Worm (Caenorhabditis elegans) whole organism, L4 larva: ENCODE data around the gene C25H3.7.

ENCODE experiments used
- F44E2.7 ChIP-seq: fragments of 200-800 bp; sonication (Bioruptor generic); IDR thresholded peaks from 2 replicates; pipeline ENCODE4 v2.1.2; 2022; ENCODE audit warnings: missing genetic modification characterization, missing compliant biosample characterization
- F49E8.2 ChIP-seq: sonication (generic microtip); optimal IDR thresholded peaks from 2 replicates; lab custom pipeline; 2016; ENCODE audit warnings: missing compliant biosample characterization, mild to moderate bottlenecking, missing genetic modification characterization, borderline replicate concordance
- T20F7.1 ChIP-seq: fragments of 200-800 bp; sonication (Bioruptor generic); optimal IDR thresholded peaks from 2 replicates; lab custom pipeline; 2018; ENCODE audit warnings: mild to moderate bottlenecking, missing genetic modification characterization, missing compliant biosample characterization
- T26A8.4 ChIP-seq: fragments of 200-800 bp; sonication (Bioruptor generic); IDR thresholded peaks from 2 replicates; pipeline ENCODE4 v1.3.6; 2022; ENCODE audit warnings: missing genetic modification characterization, missing compliant biosample characterization
- Y48G9A.11 ChIP-seq: fragments of 200-800 bp; sonication (Bioruptor generic); IDR thresholded peaks from 2 replicates; pipeline ENCODE4 v1.3.6; 2022; ENCODE audit warnings: missing genetic modification reagents, missing genetic modification characterization, missing compliant biosample characterization
- Y5F2A.4 ChIP-seq: fragments of 200-800 bp; sonication (Bioruptor generic); optimal IDR thresholded peaks from 2 replicates; lab custom pipeline; 2018; ENCODE audit warnings: mild to moderate bottlenecking, missing genetic modification characterization, missing compliant biosample characterization
- ZK337.2 ChIP-seq: fragments of 200-800 bp; sonication (Bioruptor generic); IDR thresholded peaks from 2 replicates; pipeline ENCODE4 v1.3.6; 2022; ENCODE audit warnings: missing genetic modification reagents, missing genetic modification characterization, missing compliant biosample characterization
- ZK546.5 ChIP-seq, 2 experiments: sonication (generic microtip); optimal IDR thresholded peaks; 2 replicates each; lab custom pipeline; 2017; ENCODE audit warnings: missing biosample characterization in 2 of 2, missing genetic modification characterization in 2 of 2
- ama-1 ChIP-seq: fragments of 150-350 bp; optimal IDR thresholded peaks from 2 replicates; lab custom pipeline; 2014; ENCODE audit warnings: inconsistent platforms, mixed read lengths
- arid-1 ChIP-seq: fragments of 200-800 bp; sonication (Bioruptor generic); conservative IDR thresholded peaks from 2 replicates; pipeline ENCODE4 v1.3.6; 2022; ENCODE audit warnings: missing genetic modification reagents, missing genetic modification characterization, missing compliant biosample characterization
- ceh-28 ChIP-seq: fragments of 150-350 bp; optimal IDR thresholded peaks from 2 replicates; lab custom pipeline; 2014; ENCODE audit warnings: missing biosample characterization, missing genetic modification reagents, missing genetic modification characterization
- ces-1 ChIP-seq: fragments of 150-350 bp; sonication (generic microtip); optimal IDR thresholded peaks from 4 replicates; lab custom pipeline; 2014; ENCODE audit warnings: missing biosample characterization, missing genetic modification reagents, missing genetic modification characterization
- cey-2 ChIP-seq: sonication (generic microtip); optimal IDR thresholded peaks from 3 replicates; lab custom pipeline; 2017; ENCODE audit warnings: missing genetic modification characterization, mild to moderate bottlenecking, missing compliant biosample characterization, antibody characterized with exemption, borderline replicate concordance; ENCODE audit not compliant: insufficient read depth
- ctbp-1 ChIP-seq: fragments of 200-800 bp; sonication (Bioruptor generic); IDR thresholded peaks from 2 replicates; pipeline ENCODE4 v1.3.6; 2022; ENCODE audit warnings: missing genetic modification reagents, missing genetic modification characterization, missing compliant biosample characterization
- daf-19 ChIP-seq: fragments of 200-800 bp; sonication (Bioruptor generic); conservative IDR thresholded peaks from 2 replicates; pipeline ENCODE4 v1.3.6; 2022; ENCODE audit warnings: missing genetic modification characterization, missing compliant biosample characterization
- daf-8 ChIP-seq: fragments of 200-800 bp; sonication (Bioruptor generic); IDR thresholded peaks from 2 replicates; pipeline ENCODE4 v1.3.6; 2022; ENCODE audit warnings: missing genetic modification characterization, missing compliant biosample characterization
- dmd-6 ChIP-seq: fragments of 200-800 bp; sonication (Bioruptor generic); IDR thresholded peaks from 2 replicates; pipeline ENCODE4 v1.3.6; 2022; ENCODE audit warnings: missing genetic modification reagents, missing genetic modification characterization, missing compliant biosample characterization
- dmd-8 ChIP-seq: fragments of 200-800 bp; sonication (Bioruptor generic); IDR thresholded peaks from 2 replicates; pipeline ENCODE4 v1.3.6; 2022; ENCODE audit warnings: missing genetic modification characterization, missing compliant biosample characterization
- egl-27 ChIP-seq: sonication (generic microtip); optimal IDR thresholded peaks from 3 replicates; lab custom pipeline; 2017; ENCODE audit warnings: missing biosample characterization, missing genetic modification reagents, missing genetic modification characterization
- egl-43 ChIP-seq: fragments of 200-800 bp; sonication (Bioruptor generic); IDR thresholded peaks from 2 replicates; pipeline ENCODE4 v1.3.6; 2022; ENCODE audit warnings: missing genetic modification reagents, missing genetic modification characterization, missing compliant biosample characterization
- fkh-10 ChIP-seq: fragments of 150-350 bp; optimal IDR thresholded peaks from 2 replicates; lab custom pipeline; 2014; ENCODE audit warnings: missing biosample characterization, missing genetic modification reagents, missing genetic modification characterization
- gei-8 ChIP-seq: fragments of 200-800 bp; sonication (Bioruptor generic); optimal IDR thresholded peaks from 2 replicates; lab custom pipeline; 2018; ENCODE audit warnings: mild to moderate bottlenecking, missing genetic modification characterization, missing compliant biosample characterization
- hif-1 ChIP-seq, 2 experiments: sonication (generic microtip); optimal IDR thresholded peaks; 2 replicates each; lab custom pipeline; 2016 to 2017; ENCODE audit warnings: missing compliant biosample characterization in 2 of 2, missing genetic modification characterization in 2 of 2, missing genetic modification reagents in 2 of 2, missing genotype in 2 of 2, mild to moderate bottlenecking in 1 of 2
- hmg-1.1 ChIP-seq: fragments of 200-800 bp; sonication (Bioruptor generic); IDR thresholded peaks from 2 replicates; pipeline ENCODE4 v1.3.6; 2022; ENCODE audit warnings: missing genetic modification reagents, missing genetic modification characterization, missing compliant biosample characterization
- lim-7 ChIP-seq: fragments of 200-800 bp; sonication (Bioruptor generic); IDR thresholded peaks from 2 replicates; pipeline ENCODE4 v1.3.6; 2022; ENCODE audit warnings: missing genetic modification characterization, missing compliant biosample characterization
- lsy-2 ChIP-seq, 2 experiments: fragments of 150-350 bp in 1 of 2; sonication (generic microtip) in 1 of 2; optimal IDR thresholded peaks; 2 replicates each; lab custom pipeline; 2014 to 2017; ENCODE audit warnings: missing biosample characterization in 2 of 2, missing genetic modification characterization in 2 of 2
- mep-1 ChIP-seq: fragments of 150-350 bp; sonication (generic microtip); optimal IDR thresholded peaks from 3 replicates; lab custom pipeline; 2014; ENCODE audit warnings: missing biosample characterization, missing genetic modification characterization
- mes-2 ChIP-seq: sonication (generic microtip); optimal IDR thresholded peaks from 2 replicates; lab custom pipeline; 2016; ENCODE audit warnings: missing genotype, mild to moderate bottlenecking, missing genetic modification characterization, missing compliant biosample characterization; ENCODE audit not compliant: poor library complexity, severe bottlenecking
- nhr-48 ChIP-seq: sonication (generic microtip); optimal IDR thresholded peaks from 2 replicates; lab custom pipeline; 2016; ENCODE audit warnings: mild to moderate bottlenecking, missing genetic modification characterization, missing compliant biosample characterization
- nhr-77 ChIP-seq: fragments of 150-350 bp; optimal IDR thresholded peaks from 2 replicates; lab custom pipeline; 2014; ENCODE audit warnings: missing biosample characterization, missing genetic modification characterization
- php-3 ChIP-seq: fragments of 200-800 bp; sonication (Bioruptor generic); IDR thresholded peaks from 2 replicates; pipeline ENCODE4 v1.3.6; 2022; ENCODE audit warnings: missing genetic modification reagents, missing genetic modification characterization, missing compliant biosample characterization
- rbr-2 ChIP-seq: sonication (generic microtip); optimal IDR thresholded peaks from 2 replicates; lab custom pipeline; 2016; ENCODE audit warnings: missing genotype, missing genetic modification characterization, missing compliant biosample characterization
- saeg-2 ChIP-seq: fragments of 200-800 bp; sonication (Bioruptor generic); IDR thresholded peaks from 2 replicates; pipeline ENCODE4 v1.3.6; 2022; ENCODE audit warnings: missing genetic modification reagents, missing genetic modification characterization, missing compliant biosample characterization
- snpc-1.2 ChIP-seq: fragments of 200-800 bp; sonication (Bioruptor generic); IDR thresholded peaks from 2 replicates; pipeline ENCODE4 v1.3.6; 2022; ENCODE audit warnings: missing genetic modification reagents, missing genetic modification characterization, missing compliant biosample characterization
- spr-1 ChIP-seq: sonication (generic microtip); optimal IDR thresholded peaks from 2 replicates; lab custom pipeline; 2016; ENCODE audit warnings: mild to moderate bottlenecking, missing genetic modification characterization, missing compliant biosample characterization
- unc-62 ChIP-seq, 3 experiments: fragments of 150-350 bp in 1 of 3; sonication (generic microtip); optimal IDR thresholded peaks in 2 of 3; peaks in 1 of 3; 1 replicate in 1 of 3; 2 replicates in 2 of 3; lab custom pipeline; 2014 to 2017; ENCODE audit warnings: missing biosample characterization in 3 of 3, missing genetic modification characterization in 3 of 3, missing genetic modification reagents in 3 of 3, missing genotype in 1 of 3
- vab-7 ChIP-seq: fragments of 200-800 bp; sonication (Bioruptor generic); IDR thresholded peaks from 2 replicates; pipeline ENCODE4 v1.3.6; 2022; ENCODE audit warnings: missing genetic modification reagents, missing genetic modification characterization, missing compliant biosample characterization
- zip-11 ChIP-seq: fragments of 200-800 bp; sonication (Bioruptor generic); IDR thresholded peaks from 2 replicates; pipeline ENCODE4 v1.3.6; 2022; ENCODE audit warnings: missing genetic modification characterization, missing compliant biosample characterization
- zip-2 ChIP-seq: fragments of 150-350 bp; optimal IDR thresholded peaks from 2 replicates; lab custom pipeline; 2014; ENCODE audit warnings: missing biosample characterization, missing genetic modification characterization
- ztf-11 ChIP-seq: fragments of 150-350 bp; optimal IDR thresholded peaks from 2 replicates; lab custom pipeline; 2014; ENCODE audit warnings: missing biosample characterization, missing genetic modification characterization

C25H3.7 gene

ce11 chrII:5714807-5715206 is 46.1 kb upstream of the C25H3.7 start, which contains the start of the genes tiar-1 and lelo-4 (continued):
- TF ChIP-seq dmd-8 (no peak), ces-1 (GFP tag; lab: Kevin White, UChicago) (no peak), zip-11 (no peak), nhr-48 (no peak), cey-2 (tag; lab: Kevin White, UChicago) (no peak), snpc-1.2 (GFP tag; lab: Robert Waterston, UW) (no peak), ceh-28 (no peak), ZK546.5 (tag; optimal IDR thresholded peaks at IDR 0.05; lab: Kevin White, UChicago) (peak in 1 of 2 experiments; percentile 84), daf-8 (GFP tag; lab: Robert Waterston, UW) (no peak), ama-1 (lab: Kevin White, UChicago) (peak; percentile 47), F44E2.7 (GFP tag; lab: Robert Waterston, UW) (no peak), F49E8.2 (tag; lab: Kevin White, UChicago) (no peak), lsy-2 (tag; optimal IDR thresholded peaks at IDR 0.05; lab: Kevin White, UChicago) (peak in 1 of 2 experiments; percentile 83), zip-2 (tag; lab: Kevin White, UChicago) (no peak), daf-19 (GFP tag; lab: Robert Waterston, UW) (no peak), vab-7 (GFP tag; lab: Robert Waterston, UW) (no peak)

ce11 chrII:5712126-5712525 is 43.4 kb upstream of the C25H3.7 start:
- TF ChIP-seq Y5F2A.4 (GFP tag; lab: Kevin White, UChicago), result no peak
- TF ChIP-seq T20F7.1 (GFP tag; lab: Kevin White, UChicago), result peak; percentile 30
- 0 out of 2 replicates have a peak, but pooled peaks have one; percentile 25 for TF ChIP-seq php-3
- no peak for TF ChIP-seq rbr-2 (tag; lab: Kevin White, UChicago)
- 0 out of 2 replicates have a peak, but pooled peaks have one; percentile 8 for TF ChIP-seq snpc-1.2 (GFP tag; lab: Robert Waterston, UW)
- TF ChIP-seq ama-1 (lab: Kevin White, UChicago), result peak; percentile 81
- peak; percentile 4 for TF ChIP-seq mes-2 (tag; lab: Kevin White, UChicago)
- peak; percentile 26; the same call in 1 of the 2 replicates for TF ChIP-seq Y48G9A.11
- TF ChIP-seq saeg-2 (GFP tag; lab: Robert Waterston, UW), result no peak
- TF ChIP-seq mep-1 (tag; lab: Kevin White, UChicago), result peak; percentile 5
- TF ChIP-seq hif-1 (tag; optimal IDR thresholded peaks at IDR 0.05; lab: Kevin White, UChicago), result no peak
- TF ChIP-seq arid-1 (GFP tag; lab: Robert Waterston, UW), result 0 out of 2 replicates have a peak, but pooled peaks have one; percentile 20
- peak; percentile 34 for TF ChIP-seq spr-1 (tag; lab: Kevin White, UChicago)

ce11 chrII:5710835-5711234 is 42.1 kb upstream of the C25H3.7 start:
- TF ChIP-seq unc-62 (GFP tag; optimal IDR thresholded peaks at IDR 0.05 in 1 of 2; lab: Kevin White, UChicago), result peak in 1 of 2 experiments; percentile 53
- no peak for TF ChIP-seq unc-62 (tag; optimal IDR thresholded peaks at IDR 0.05; lab: Kevin White, UChicago)
- no peak for TF ChIP-seq ZK337.2 (GFP tag; lab: Robert Waterston, UW)

- TF ChIP-seq ctbp-1 (GFP tag; lab: Robert Waterston, UW) (peak; percentile 48), egl-27 (no peak), egl-43 (GFP tag; lab: Robert Waterston, UW) (no peak), nhr-77 (no peak), gei-8 (no peak), fkh-10 (GFP tag; lab: Kevin White, UChicago) (peak; percentile 82), ztf-11 (tag; lab: Kevin White, UChicago) (no peak), dmd-6 (GFP tag; lab: Robert Waterston, UW) (no peak), unc-62 (GFP tag; optimal IDR thresholded peaks at IDR 0.05 in 1 of 2; lab: Kevin White, UChicago) (peak in 1 of 2 experiments; percentile 85), unc-62 (tag; optimal IDR thresholded peaks at IDR 0.05; lab: Kevin White, UChicago) (no peak), Y5F2A.4 (GFP tag; lab: Kevin White, UChicago) (no peak), T26A8.4 (no peak), rbr-2 (tag; lab: Kevin White, UChicago) (peak; percentile 18), hmg-1.1 (GFP tag; lab: Robert Waterston, UW) (0 out of 2 replicates have a peak, but pooled peaks have one; percentile 24), ces-1 (GFP tag; lab: Kevin White, UChicago) (peak; percentile 81), lim-7 (no peak)
Measured at ce11 chrII:5708154-5708553, 39.4 kb upstream of the C25H3.7 start.
